Worm (Caenorhabditis elegans): Measurements from ENCODE around the gene otpl-4.
"Not testable (repeated sequence)": the region's sequence is repeated elsewhere in the genome, so short reads cannot be mapped to it uniquely, and the experiment has no call there.

Gene otpl-4

DNA sequence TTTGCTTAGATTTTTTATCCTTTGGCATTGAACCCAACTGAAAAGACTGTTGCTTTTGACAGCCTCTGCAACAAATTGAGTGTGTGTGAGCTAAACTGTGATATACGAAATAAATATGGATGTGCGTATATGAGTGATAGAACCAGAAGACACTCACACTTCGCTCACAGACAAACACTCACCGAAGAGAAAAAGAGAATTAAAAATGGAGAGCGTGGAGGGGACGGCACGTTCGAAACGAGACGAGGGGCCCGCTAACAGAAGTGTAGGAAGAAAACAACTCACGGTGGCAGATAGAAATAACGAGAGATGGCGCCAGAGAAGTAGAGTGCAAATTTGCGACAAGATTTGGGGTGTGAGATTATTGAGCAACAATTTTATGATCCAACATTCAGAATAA is 18.8 kb upstream of the otpl-4 start:
- TF ChIP-seq lin-39 (tag; optimal IDR thresholded peaks at IDR 0.05) = peak; percentile 39
- TF ChIP-seq eor-1 (tag; optimal IDR thresholded peaks at IDR 0.05) = no peak
- TF ChIP-seq hmg-11 (tag; optimal IDR thresholded peaks at IDR 0.05) = peak; percentile 53
- peak; percentile 54 for TF ChIP-seq nfya-1 (tag; optimal IDR thresholded peaks at IDR 0.05; ENCODE audit: insufficient read depth)
- TF ChIP-seq aly-2 (tag; optimal IDR thresholded peaks at IDR 0.05) = no peak
- TF ChIP-seq ceh-16 (tag; optimal IDR thresholded peaks at IDR 0.05) = no peak
- TF ChIP-seq tbx-2 (tag; optimal IDR thresholded peaks at IDR 0.05) = no peak

DNA sequence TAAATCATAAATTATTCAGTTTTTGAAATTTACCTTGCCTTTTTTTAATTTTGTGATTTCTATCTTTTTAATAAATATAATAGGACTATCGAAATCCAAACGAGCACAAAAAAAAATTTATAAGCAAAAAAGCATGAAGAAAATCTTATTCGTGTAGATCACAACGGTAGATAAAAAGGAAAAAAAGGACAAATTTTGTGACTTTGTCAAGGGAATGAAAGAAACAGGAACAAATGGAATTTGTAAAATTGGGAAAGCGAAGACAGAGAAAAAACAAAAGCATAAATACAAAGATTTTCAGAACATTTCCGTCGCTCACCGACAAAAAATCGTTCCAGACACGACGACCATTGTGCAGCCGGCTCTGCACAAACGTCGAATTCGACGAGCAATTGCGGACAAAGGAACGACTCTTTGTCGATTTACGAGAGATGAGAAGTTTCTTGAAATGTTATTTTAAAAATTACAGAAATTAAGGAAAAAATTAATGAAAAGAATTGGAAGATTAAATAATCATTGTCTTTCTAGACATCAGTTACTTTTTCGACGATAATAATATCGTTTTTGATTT is 18.2 kb upstream of the otpl-4 start, which contains the start of gene F45F2.10:
F45F2.10 (minus strand) TSS at position 51 of the 571 bp plus-strand sequence.
- TF ChIP-seq nhr-67 (tag; optimal IDR thresholded peaks at IDR 0.05) (no peak), elt-2 (tag; optimal IDR thresholded peaks at IDR 0.05) (peak; percentile 26), skn-1 (tag; optimal IDR thresholded peaks at IDR 0.05) (no peak), lin-39 (tag; optimal IDR thresholded peaks at IDR 0.05) (peak; percentile 10), lin-15B (tag; optimal IDR thresholded peaks at IDR 0.05) (peak; percentile 9), pha-4 (tag; optimal IDR thresholded peaks at IDR 0.05) (peak; percentile 45), aly-2 (tag; optimal IDR thresholded peaks at IDR 0.05) (no peak), zag-1 (tag; optimal IDR thresholded peaks at IDR 0.05) (no peak), snpc-4 (tag; optimal IDR thresholded peaks at IDR 0.05) (peak; percentile 25), R02D3.7 (tag; optimal IDR thresholded peaks at IDR 0.05) (peak; percentile 76)

DNA sequence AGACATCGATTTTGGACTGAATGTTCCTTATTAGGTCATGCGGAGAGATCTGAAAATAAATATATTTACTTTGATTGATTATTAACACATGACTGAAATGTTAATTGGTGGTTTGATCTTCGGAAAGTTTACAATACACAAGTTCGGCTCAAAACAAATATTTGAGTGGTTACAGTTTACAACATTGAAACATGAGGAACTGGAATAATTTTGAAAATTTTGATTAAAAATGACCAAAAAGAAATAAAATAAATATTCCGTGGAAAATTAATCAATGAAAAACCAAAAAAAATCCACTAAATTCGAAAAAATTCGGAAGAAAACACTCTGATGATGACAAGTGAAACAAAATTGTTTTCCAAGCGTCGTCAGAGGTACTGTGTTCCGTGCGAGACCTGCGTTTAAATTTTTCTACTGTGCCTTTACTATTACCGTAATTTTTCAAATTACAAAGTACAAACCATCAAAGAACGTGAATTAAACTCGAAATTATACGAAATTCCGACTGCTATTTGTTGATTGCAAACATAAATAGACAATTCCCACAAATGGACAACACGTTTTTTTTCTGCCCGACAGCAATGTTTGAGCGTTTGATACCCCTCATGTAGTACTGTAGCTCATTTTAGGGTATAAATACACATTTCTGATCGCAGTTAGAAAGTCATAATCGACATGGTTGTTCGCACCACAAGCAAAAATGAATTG is 16.1 kb upstream of the otpl-4 start, which contains the start of the genes F45F2.11 and otpl-7:
F45F2.11 (minus strand) TSS at position 51 of the 708 bp plus-strand sequence.
otpl-7 (plus strand) TSS at position 658 of the 708 bp plus-strand sequence.
- TF ChIP-seq nhr-12 (tag; optimal IDR thresholded peaks at IDR 0.05) (no peak), ceh-9 (tag; optimal IDR thresholded peaks at IDR 0.05) (no peak), elt-1 (tag; optimal IDR thresholded peaks at IDR 0.05) (no peak), hmg-11 (tag; optimal IDR thresholded peaks at IDR 0.05) (no peak), ceh-16 (tag; optimal IDR thresholded peaks at IDR 0.05) (no peak), ceh-28 (tag; optimal IDR thresholded peaks at IDR 0.05) (no peak), pha-4 (tag; optimal IDR thresholded peaks at IDR 0.05) (peak; percentile 2)

DNA sequence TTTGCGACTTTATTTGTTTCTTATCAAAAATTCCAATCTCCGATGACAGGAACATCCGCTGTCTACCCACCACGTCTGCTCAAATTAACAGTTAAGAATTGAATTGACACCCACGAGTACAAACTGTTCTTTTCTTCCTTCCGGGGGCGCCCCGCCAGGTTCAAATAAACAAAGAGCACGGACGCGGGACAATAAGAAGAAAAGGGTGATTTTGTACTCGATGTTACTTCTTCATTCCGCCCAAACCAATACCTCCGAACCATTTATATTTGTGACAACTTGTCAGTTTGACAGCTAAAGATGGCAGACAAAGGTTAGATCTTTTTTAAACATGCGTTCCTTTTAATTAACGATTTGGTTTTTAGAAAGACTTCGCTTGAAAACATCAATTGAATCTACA is 11.4 kb upstream of the otpl-4 start, which contains the start of gene otpl-6:
otpl-6 (plus strand) TSS at position 301 of the 400 bp plus-strand sequence.
- no peak for TF ChIP-seq egl-27 (tag; optimal IDR thresholded peaks at IDR 0.05)
- TF ChIP-seq pha-4 (tag; optimal IDR thresholded peaks at IDR 0.05) = peak; percentile 22

DNA sequence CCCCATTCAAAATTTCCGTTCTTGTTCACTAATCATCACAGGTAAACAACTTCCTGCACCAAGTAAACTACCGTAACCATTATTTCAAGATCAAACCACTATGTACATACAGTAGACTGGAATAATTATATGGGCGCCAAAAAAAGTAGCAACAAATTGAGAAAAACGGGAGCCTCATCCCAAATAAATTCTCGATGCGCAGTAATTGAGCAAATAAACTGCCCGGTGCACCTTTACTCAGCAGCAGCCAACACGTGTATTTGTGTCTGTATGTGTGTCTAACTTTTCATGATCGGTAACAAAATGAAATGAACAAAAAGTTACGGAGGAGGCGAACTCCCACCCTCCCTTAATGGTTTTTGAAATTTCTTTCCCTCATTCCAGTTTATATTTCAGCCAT is 7.9 kb upstream of the otpl-4 start, which contains the start of gene otpl-5:
otpl-5 (plus strand) TSS at position 301 of the 400 bp plus-strand sequence.
- TF ChIP-seq zag-1 (tag; optimal IDR thresholded peaks at IDR 0.05) (no peak), egl-5 (tag; optimal IDR thresholded peaks at IDR 0.05) (no peak), ztf-11 (tag; optimal IDR thresholded peaks at IDR 0.05) (no peak), jun-1 (tag; optimal IDR thresholded peaks at IDR 0.05) (no peak), ztf-4 (tag; optimal IDR thresholded peaks at IDR 0.05) (no peak), lin-15B (tag; optimal IDR thresholded peaks at IDR 0.05) (no peak), fkh-2 (tag; optimal IDR thresholded peaks at IDR 0.05) (no peak), nhr-23 (tag; optimal IDR thresholded peaks at IDR 0.05) (no peak), elt-1 (tag; optimal IDR thresholded peaks at IDR 0.05) (no peak), mml-1 (tag; optimal IDR thresholded peaks at IDR 0.05) (no peak), nhr-67 (tag; optimal IDR thresholded peaks at IDR 0.05) (no peak), lin-39 (tag; optimal IDR thresholded peaks at IDR 0.05) (no peak)

DNA sequence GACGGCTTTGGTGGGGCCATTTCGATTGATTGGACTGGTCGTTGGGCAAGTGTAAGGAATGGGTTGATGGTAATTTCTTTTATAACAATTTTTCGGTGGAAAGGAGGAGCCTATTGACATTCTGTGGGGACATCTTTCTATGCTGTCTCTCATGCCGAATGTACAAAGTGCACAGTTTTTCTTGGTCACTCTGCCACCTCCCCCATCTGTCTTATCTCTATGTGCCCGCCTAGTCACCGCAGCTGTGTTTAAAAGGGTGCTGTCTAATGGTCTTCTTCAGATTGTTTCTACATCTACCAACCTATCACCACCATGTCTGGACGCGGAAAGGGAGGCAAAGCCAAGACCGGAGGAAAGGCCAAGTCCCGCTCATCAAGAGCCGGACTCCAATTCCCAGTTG is 4.1 kb upstream of the otpl-4 start, which contains the start of the genes his-8 and his-7:
his-8 (minus strand) TSS at position 20 of the 400 bp plus-strand sequence.
his-7 (plus strand) TSS at position 313 of the 400 bp plus-strand sequence.
- not testable (repeated sequence) for TF ChIP-seq nhr-237, nhr-25, hmg-11 (tag; optimal IDR thresholded peaks at IDR 0.05)

Measured in whole organism, L3 larva.